Worm (Caenorhabditis elegans) whole organism, L4 larva: Measurements from ENCODE around the gene twk-12.

Experiments
- F37D6.2 ChIP-seq: sonication (generic microtip); optimal IDR thresholded peaks from 2 replicates; lab custom pipeline; 2016; ENCODE audit warnings: mild to moderate bottlenecking, missing genetic modification characterization, missing compliant biosample characterization
- R02D3.7 ChIP-seq: fragments of 150-350 bp; sonication (generic microtip); optimal IDR thresholded peaks from 3 replicates; lab custom pipeline; 2014; ENCODE audit warnings: missing biosample characterization, missing genetic modification characterization
- T26A8.4 ChIP-seq: fragments of 200-800 bp; sonication (Bioruptor generic); IDR thresholded peaks from 2 replicates; pipeline ENCODE4 v1.3.6; 2022; ENCODE audit warnings: missing genetic modification characterization, missing compliant biosample characterization
- Y105C5A.15 ChIP-seq: fragments of 200-800 bp; sonication (Bioruptor generic); IDR thresholded peaks from 2 replicates; pipeline ENCODE4 v1.3.6; 2022; ENCODE audit warnings: missing genetic modification characterization, missing compliant biosample characterization
- Y48G9A.11 ChIP-seq: fragments of 200-800 bp; sonication (Bioruptor generic); IDR thresholded peaks from 2 replicates; pipeline ENCODE4 v1.3.6; 2022; ENCODE audit warnings: missing genetic modification reagents, missing genetic modification characterization, missing compliant biosample characterization
- Y5F2A.4 ChIP-seq: fragments of 200-800 bp; sonication (Bioruptor generic); optimal IDR thresholded peaks from 2 replicates; lab custom pipeline; 2018; ENCODE audit warnings: mild to moderate bottlenecking, missing genetic modification characterization, missing compliant biosample characterization
- Y75B8A.6 ChIP-seq: fragments of 200-800 bp; sonication (Bioruptor generic); IDR thresholded peaks from 2 replicates; pipeline ENCODE4 v1.3.6; 2022; ENCODE audit warnings: missing genetic modification reagents, missing genetic modification characterization, missing compliant biosample characterization
- ZK546.5 ChIP-seq, 2 experiments: sonication (generic microtip); optimal IDR thresholded peaks; 2 replicates each; lab custom pipeline; 2017; ENCODE audit warnings: missing biosample characterization in 2 of 2, missing genetic modification characterization in 2 of 2
- aly-2 ChIP-seq: sonication (generic microtip); optimal IDR thresholded peaks from 2 replicates; lab custom pipeline; 2018; ENCODE audit warnings: missing biosample characterization, missing genetic modification characterization
- ama-1 ChIP-seq: fragments of 150-350 bp; optimal IDR thresholded peaks from 2 replicates; lab custom pipeline; 2014; ENCODE audit warnings: inconsistent platforms, mixed read lengths
- arid-1 ChIP-seq: fragments of 200-800 bp; sonication (Bioruptor generic); conservative IDR thresholded peaks from 2 replicates; pipeline ENCODE4 v1.3.6; 2022; ENCODE audit warnings: missing genetic modification reagents, missing genetic modification characterization, missing compliant biosample characterization
- ceh-82 ChIP-seq: sonication (generic microtip); optimal IDR thresholded peaks from 2 replicates; lab custom pipeline; 2017; ENCODE audit warnings: missing biosample characterization, missing genetic modification characterization
- dpl-1 ChIP-seq: fragments of 150-350 bp; optimal IDR thresholded peaks from 2 replicates; lab custom pipeline; 2014; ENCODE audit warnings: missing biosample characterization, missing genetic modification reagents, missing genetic modification characterization
- duxl-1 ChIP-seq: sonication (generic microtip); optimal IDR thresholded peaks from 2 replicates; lab custom pipeline; 2016; ENCODE audit warnings: mild to moderate bottlenecking, missing genetic modification characterization, moderate library complexity, missing compliant biosample characterization; ENCODE audit not compliant: poor library complexity
- dve-1 ChIP-seq: sonication (generic microtip); optimal IDR thresholded peaks from 2 replicates; lab custom pipeline; 2017; ENCODE audit warnings: antibody characterized with exemption, mild to moderate bottlenecking, missing genetic modification characterization, missing compliant biosample characterization; ENCODE audit not compliant: insufficient read depth
- egl-43 ChIP-seq: fragments of 200-800 bp; sonication (Bioruptor generic); IDR thresholded peaks from 2 replicates; pipeline ENCODE4 v1.3.6; 2022; ENCODE audit warnings: missing genetic modification reagents, missing genetic modification characterization, missing compliant biosample characterization
- hif-1 ChIP-seq, 2 experiments: sonication (generic microtip); optimal IDR thresholded peaks; 2 replicates each; lab custom pipeline; 2016 to 2017; ENCODE audit warnings: missing compliant biosample characterization in 2 of 2, missing genetic modification characterization in 2 of 2, missing genetic modification reagents in 2 of 2, missing genotype in 2 of 2, mild to moderate bottlenecking in 1 of 2
- hlh-30 ChIP-seq: sonication (generic microtip); optimal IDR thresholded peaks from 2 replicates; lab custom pipeline; 2017; ENCODE audit warnings: antibody characterized with exemption, mild to moderate bottlenecking, missing genetic modification characterization, missing compliant biosample characterization; ENCODE audit not compliant: insufficient read depth
- jun-1 ChIP-seq: fragments of 150-350 bp; optimal IDR thresholded peaks from 2 replicates; lab custom pipeline; 2014; ENCODE audit warnings: missing biosample characterization, missing genetic modification reagents, missing genetic modification characterization
- lim-7 ChIP-seq: fragments of 200-800 bp; sonication (Bioruptor generic); IDR thresholded peaks from 2 replicates; pipeline ENCODE4 v1.3.6; 2022; ENCODE audit warnings: missing genetic modification characterization, missing compliant biosample characterization
- lin-1 ChIP-seq: fragments of 200-800 bp; sonication (Bioruptor generic); IDR thresholded peaks from 2 replicates; pipeline ENCODE4 v1.3.6; 2022; ENCODE audit warnings: missing genetic modification reagents, missing genetic modification characterization, missing compliant biosample characterization
- lin-13 ChIP-seq: fragments of 150-350 bp; optimal IDR thresholded peaks from 2 replicates; lab custom pipeline; 2014; ENCODE audit warnings: missing biosample characterization, missing genetic modification reagents, missing genetic modification characterization
- lin-39 ChIP-seq: fragments of 150-350 bp; optimal IDR thresholded peaks from 2 replicates; lab custom pipeline; 2014; ENCODE audit warnings: missing biosample characterization, missing genetic modification reagents, missing genetic modification characterization
- lir-3 ChIP-seq: sonication (generic microtip); optimal IDR thresholded peaks from 2 replicates; lab custom pipeline; 2016; ENCODE audit warnings: mild to moderate bottlenecking, missing genetic modification characterization, missing compliant biosample characterization
- mep-1 ChIP-seq: fragments of 150-350 bp; sonication (generic microtip); optimal IDR thresholded peaks from 3 replicates; lab custom pipeline; 2014; ENCODE audit warnings: missing biosample characterization, missing genetic modification characterization
- mxl-3 ChIP-seq: fragments of 200-800 bp; sonication (Bioruptor generic); optimal IDR thresholded peaks from 2 replicates; lab custom pipeline; 2018; ENCODE audit warnings: mild to moderate bottlenecking, missing genetic modification characterization, missing compliant biosample characterization
- nhr-28 ChIP-seq: fragments of 150-350 bp; optimal IDR thresholded peaks from 2 replicates; lab custom pipeline; 2014; ENCODE audit warnings: missing biosample characterization, missing genetic modification characterization
- nhr-48 ChIP-seq: sonication (generic microtip); optimal IDR thresholded peaks from 2 replicates; lab custom pipeline; 2016; ENCODE audit warnings: mild to moderate bottlenecking, missing genetic modification characterization, missing compliant biosample characterization
- nhr-6 ChIP-seq: fragments of 150-350 bp; optimal IDR thresholded peaks from 2 replicates; lab custom pipeline; 2014; ENCODE audit warnings: missing biosample characterization, missing genetic modification characterization
- rbr-2 ChIP-seq: sonication (generic microtip); optimal IDR thresholded peaks from 2 replicates; lab custom pipeline; 2016; ENCODE audit warnings: missing genotype, missing genetic modification characterization, missing compliant biosample characterization
- saeg-2 ChIP-seq: fragments of 200-800 bp; sonication (Bioruptor generic); IDR thresholded peaks from 2 replicates; pipeline ENCODE4 v1.3.6; 2022; ENCODE audit warnings: missing genetic modification reagents, missing genetic modification characterization, missing compliant biosample characterization
- sdz-12 ChIP-seq: fragments of 200-800 bp; sonication (Bioruptor generic); optimal IDR thresholded peaks from 2 replicates; lab custom pipeline; 2018; ENCODE audit warnings: mild to moderate bottlenecking, missing genetic modification characterization, missing compliant biosample characterization
- spr-3 ChIP-seq: fragments of 200-800 bp; sonication (Bioruptor generic); optimal IDR thresholded peaks from 2 replicates; lab custom pipeline; 2018; ENCODE audit warnings: mild to moderate bottlenecking, missing genetic modification characterization, missing compliant biosample characterization
- unc-62 ChIP-seq, 3 experiments: fragments of 150-350 bp in 1 of 3; sonication (generic microtip); optimal IDR thresholded peaks in 2 of 3; peaks in 1 of 3; 1 replicate in 1 of 3; 2 replicates in 2 of 3; lab custom pipeline; 2014 to 2017; ENCODE audit warnings: missing biosample characterization in 3 of 3, missing genetic modification characterization in 3 of 3, missing genetic modification reagents in 3 of 3, missing genotype in 1 of 3
- vab-7 ChIP-seq: fragments of 200-800 bp; sonication (Bioruptor generic); IDR thresholded peaks from 2 replicates; pipeline ENCODE4 v1.3.6; 2022; ENCODE audit warnings: missing genetic modification reagents, missing genetic modification characterization, missing compliant biosample characterization
- zag-1 ChIP-seq: fragments of 150-350 bp; optimal IDR thresholded peaks from 2 replicates; lab custom pipeline; 2014; ENCODE audit warnings: missing biosample characterization, missing genetic modification characterization
- zfp-3 ChIP-seq: fragments of 200-800 bp; sonication (Bioruptor generic); conservative IDR thresholded peaks from 2 replicates; pipeline ENCODE4 v1.3.6; 2022; ENCODE audit warnings: missing genetic modification reagents, missing genetic modification characterization, missing compliant biosample characterization
- zip-11 ChIP-seq: fragments of 200-800 bp; sonication (Bioruptor generic); IDR thresholded peaks from 2 replicates; pipeline ENCODE4 v1.3.6; 2022; ENCODE audit warnings: missing genetic modification characterization, missing compliant biosample characterization

Gene twk-12

DNA sequence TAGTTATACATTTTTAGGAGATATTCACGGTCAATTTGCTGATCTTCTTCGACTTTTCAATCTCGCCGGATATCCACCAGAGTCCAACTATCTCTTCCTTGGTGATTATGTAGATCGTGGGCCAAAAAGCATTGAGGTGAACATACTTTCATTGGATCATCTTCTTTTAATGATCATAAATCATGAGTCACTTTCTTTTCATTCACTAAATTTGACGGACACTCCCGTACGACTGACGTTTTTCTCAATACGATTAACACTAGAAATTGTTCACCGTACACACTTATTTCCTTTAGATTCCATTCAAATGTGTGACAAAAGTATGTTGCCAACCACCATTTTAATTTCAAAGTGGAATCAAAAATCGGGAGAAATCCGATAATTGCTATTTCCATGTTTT lies 35.5 kb downstream of the twk-12 start:
- TF ChIP-seq unc-62 (GFP tag; optimal IDR thresholded peaks at IDR 0.05 in 1 of 2; lab: Kevin White, UChicago) (peak in 1 of 2 experiments; percentile 83), unc-62 (tag; optimal IDR thresholded peaks at IDR 0.05; lab: Kevin White, UChicago) (no peak), ceh-82 (tag; lab: Kevin White, UChicago) (no peak)
- TF ChIP-seq, all 104 proteins: peak for 1

DNA sequence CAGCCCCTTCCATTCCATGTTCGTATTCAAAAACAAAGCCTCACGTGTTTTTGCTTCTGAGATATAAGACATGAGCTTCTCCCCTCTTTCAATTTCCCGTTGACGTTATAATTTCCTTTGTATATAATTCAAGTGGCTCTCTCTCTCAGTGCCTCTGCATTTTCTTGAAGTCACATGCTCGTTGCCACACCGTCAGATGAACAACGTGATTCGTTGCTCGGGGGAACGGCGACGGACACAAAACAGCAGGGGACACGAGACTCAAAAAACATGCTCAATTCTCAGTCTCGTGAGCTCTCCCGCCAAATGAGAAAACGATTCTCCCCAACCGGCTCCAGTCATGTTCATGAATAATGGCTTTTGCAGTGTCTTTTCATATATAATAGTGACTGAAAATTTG lies 41.0 kb downstream of the twk-12 start:
- TF ChIP-seq rbr-2 (tag; lab: Kevin White, UChicago) = peak; percentile 15
- TF ChIP-seq zip-11 (GFP tag; lab: Robert Waterston, UW) = no peak
- peak; percentile 70 for TF ChIP-seq hlh-30 (tag; lab: Kevin White, UChicago)
- TF ChIP-seq lin-39 (tag; lab: Kevin White, UChicago) = no peak
- TF ChIP-seq, all 104 proteins: peak for 2

DNA sequence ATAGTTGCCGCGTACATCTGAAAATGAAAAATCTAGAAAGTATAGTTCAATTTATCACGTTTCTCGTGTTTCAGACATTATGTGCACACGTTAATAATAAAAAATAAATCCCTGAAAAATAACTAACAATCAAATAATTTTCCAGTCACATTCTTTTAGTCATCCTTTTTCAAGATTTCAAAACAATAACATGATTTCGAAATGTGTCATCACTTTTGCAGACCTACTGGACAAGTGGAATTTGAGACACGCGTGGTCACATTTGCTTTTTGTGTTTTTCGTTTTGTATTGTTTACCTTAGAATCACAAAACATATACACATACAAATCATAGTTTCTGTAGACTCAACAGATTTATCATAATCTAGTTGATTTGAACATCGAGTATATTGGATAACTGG lies 42.0 kb downstream of the twk-12 start:
- TF ChIP-seq hlh-30 (tag; lab: Kevin White, UChicago) = peak; percentile 22
- no peak for TF ChIP-seq lim-7 (GFP tag; lab: Robert Waterston, UW)
- TF ChIP-seq, all 104 proteins: peak for 1

DNA sequence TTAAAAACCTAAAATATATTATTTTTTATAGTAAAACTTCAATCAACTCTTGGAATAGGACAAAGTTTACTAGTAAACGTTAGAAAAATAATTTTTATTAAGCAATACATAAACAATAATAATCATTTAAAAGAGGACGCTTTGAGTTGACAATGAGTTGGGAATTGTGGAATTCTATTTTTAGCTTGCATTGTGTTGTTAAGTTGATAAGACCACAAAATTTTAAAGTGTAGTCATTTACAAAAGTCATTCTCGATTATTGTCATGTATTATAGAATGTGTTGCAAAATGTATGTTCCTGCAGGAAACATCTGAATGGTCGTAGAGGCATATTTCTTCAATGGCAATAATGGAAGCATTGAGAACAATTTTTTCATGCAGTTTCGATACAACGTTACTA lies 43.6 kb downstream of the twk-12 start:
- peak; percentile 50 for TF ChIP-seq dve-1
- TF ChIP-seq jun-1 = no peak
- no peak for TF ChIP-seq Y75B8A.6 (GFP tag; lab: Robert Waterston, UW)
- no peak for TF ChIP-seq hlh-30 (tag; lab: Kevin White, UChicago)
- TF ChIP-seq lin-1 = no peak
- no peak for TF ChIP-seq spr-3 (GFP tag; lab: Kevin White, UChicago)
- TF ChIP-seq Y105C5A.15 (GFP tag; lab: Robert Waterston, UW) = no peak
- TF ChIP-seq hif-1 (tag; optimal IDR thresholded peaks at IDR 0.05; lab: Kevin White, UChicago) = no peak
- no peak for TF ChIP-seq R02D3.7 (tag; lab: Kevin White, UChicago)
- no peak for TF ChIP-seq duxl-1 (tag; lab: Kevin White, UChicago)
- no peak for TF ChIP-seq Y48G9A.11 (GFP tag; lab: Robert Waterston, UW)
- no peak for TF ChIP-seq zfp-3 (GFP tag; lab: Robert Waterston, UW)
- no peak for TF ChIP-seq aly-2 (tag; lab: Kevin White, UChicago)
- TF ChIP-seq nhr-28 (tag; lab: Kevin White, UChicago) = peak; percentile 72

DNA sequence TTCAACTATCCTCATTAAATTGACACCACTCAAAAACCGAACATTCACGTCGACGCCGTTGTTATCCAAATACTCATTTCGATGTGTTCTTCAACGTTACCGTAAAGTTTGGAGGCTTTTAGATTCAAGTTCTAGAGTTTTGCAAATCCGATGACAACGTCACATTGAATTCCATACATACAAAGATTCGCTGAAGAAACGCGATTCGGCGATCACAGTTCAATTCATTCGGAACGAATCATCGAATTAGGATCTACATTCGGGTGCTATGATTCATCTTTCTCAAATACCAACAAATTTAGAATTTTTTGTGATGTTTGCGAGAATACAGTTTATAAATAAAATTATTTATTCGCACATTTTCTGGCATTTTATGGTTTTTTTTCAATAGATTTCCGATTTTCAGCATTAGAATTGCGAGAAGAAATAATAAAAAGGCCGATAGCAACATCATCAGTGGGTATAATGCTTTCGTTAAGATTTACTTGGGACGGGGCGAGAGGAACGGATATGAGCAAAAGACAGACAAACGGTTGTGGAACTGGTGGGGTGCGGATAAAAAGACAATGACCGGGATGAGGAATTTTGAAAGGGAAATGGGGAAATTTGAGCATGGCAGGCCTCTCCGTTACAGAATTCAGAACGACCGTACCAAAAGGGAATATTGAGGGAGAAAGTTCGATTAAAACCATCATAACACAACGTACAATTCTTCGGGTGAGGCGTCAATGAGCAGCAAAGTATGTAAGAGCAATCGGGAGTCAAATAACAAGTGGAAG lies 44.6 kb downstream of the twk-12 start:
- TF ChIP-seq ZK546.5 (tag; optimal IDR thresholded peaks at IDR 0.05; lab: Kevin White, UChicago) (no peak), vab-7 (GFP tag; lab: Robert Waterston, UW) (0 out of 2 replicates have a peak, but pooled peaks have one; percentile 35), egl-43 (GFP tag; lab: Robert Waterston, UW) (0 out of 2 replicates have a peak, but pooled peaks have one; percentile 21), dve-1 (no peak), dpl-1 (GFP tag; lab: Kevin White, UChicago) (no peak), unc-62 (GFP tag; optimal IDR thresholded peaks at IDR 0.05 in 1 of 2; lab: Kevin White, UChicago) (peak in 1 of 2 experiments; percentile 98), unc-62 (tag; optimal IDR thresholded peaks at IDR 0.05; lab: Kevin White, UChicago) (no peak), sdz-12 (GFP tag; lab: Kevin White, UChicago) (peak; percentile 4), F37D6.2 (tag; lab: Kevin White, UChicago) (peak; percentile 18), hif-1 (tag; optimal IDR thresholded peaks at IDR 0.05; lab: Kevin White, UChicago) (peak in 1 of 2 experiments; percentile 12), mep-1 (tag; lab: Kevin White, UChicago) (peak; percentile 47), zip-11 (GFP tag; lab: Robert Waterston, UW) (0 out of 2 replicates have a peak, but pooled peaks have one; percentile 23), jun-1 (no peak), nhr-48 (tag; lab: Kevin White, UChicago) (no peak), saeg-2 (peak; percentile 46; the same call in 1 of the 2 replicates), mxl-3 (GFP tag; lab: Kevin White, UChicago) (no peak), zag-1 (tag; lab: Kevin White, UChicago) (peak; percentile 36), Y105C5A.15 (GFP tag; lab: Robert Waterston, UW) (no peak), arid-1 (0 out of 2 replicates have a peak, but pooled peaks have one; percentile 54), ama-1 (lab: Kevin White, UChicago) (peak; percentile 33), Y48G9A.11 (GFP tag; lab: Robert Waterston, UW) (peak; percentile 26; the same call in 1 of the 2 replicates), zfp-3 (GFP tag; lab: Robert Waterston, UW) (0 out of 2 replicates have a peak, but pooled peaks have one; percentile 47), T26A8.4 (GFP tag; lab: Robert Waterston, UW) (peak; percentile 21; the same call in 1 of the 2 replicates), Y5F2A.4 (GFP tag; lab: Kevin White, UChicago) (peak; percentile 31), lir-3 (tag; lab: Kevin White, UChicago) (no peak), lin-13 (GFP tag; lab: Kevin White, UChicago) (no peak), nhr-6 (tag; lab: Kevin White, UChicago) (no peak)
